Fruit fly (Drosophila melanogaster): Measurements from ENCODE around the gene CG31371.

The CG31371 gene

DNA sequence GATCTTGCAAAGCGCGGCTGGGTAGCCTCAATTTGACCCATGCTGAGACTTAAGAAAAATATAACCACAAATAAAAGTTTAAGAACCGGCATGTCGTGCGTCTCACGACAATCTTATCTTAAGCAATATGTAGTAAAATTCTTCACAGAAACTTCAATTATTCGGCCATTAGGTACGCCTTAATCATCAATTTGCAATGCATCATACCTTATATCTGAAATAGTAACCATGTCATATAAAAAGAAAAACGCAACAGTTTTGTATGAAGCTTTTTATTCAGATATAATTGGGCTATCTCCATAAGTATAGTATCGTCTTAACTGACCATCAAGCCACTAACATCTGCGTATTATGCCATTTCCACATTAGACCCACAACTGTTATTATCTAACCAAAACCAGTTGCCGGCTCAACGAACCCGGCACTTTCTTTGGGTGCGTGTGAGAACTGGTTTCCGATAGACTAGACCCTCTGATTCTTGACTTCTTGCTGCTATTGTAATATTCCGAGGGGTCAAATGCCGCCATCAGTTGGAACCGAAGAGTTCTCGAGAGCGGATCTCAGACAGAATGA is 11.0 kb upstream of the CG31371 start, which contains the start of the genes CG31524 and CG9698:
TSS of gene CG31524 (minus strand) at position 101 of the 573 bp plus-strand sequence.
TSS of gene CG9698 (plus strand) at position 523 of the 573 bp plus-strand sequence.
- TF ChIP-seq Hr78 (GFP tag; optimal IDR thresholded peaks at IDR 0.05) (peak in 1 of 2 experiments; percentile 44), cad (GFP tag; optimal IDR thresholded peaks at IDR 0.05) (no peak), sna (GFP tag; IDR thresholded peaks at IDR 0.05; ENCODE audit: partially characterized antibody) (no peak)

DNA sequence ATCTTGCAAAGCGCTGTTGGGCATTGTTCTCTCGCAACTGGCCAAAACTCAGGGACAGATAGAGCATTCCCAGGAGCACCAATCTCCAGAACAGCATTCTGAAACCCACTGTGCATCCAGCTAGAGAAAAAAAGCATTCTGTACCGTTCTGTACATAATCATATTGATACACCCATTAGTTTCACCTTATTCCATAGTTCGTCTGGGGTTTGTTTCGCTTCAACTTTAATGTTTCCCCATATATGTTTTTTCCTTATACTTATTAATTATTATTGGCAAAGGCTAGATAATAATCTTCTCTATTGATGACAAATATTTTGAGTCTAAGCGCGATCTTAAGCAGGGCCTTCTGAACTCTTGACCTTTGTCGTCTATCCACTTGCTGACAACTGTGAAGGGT is 8.8 kb upstream of the CG31371 start, which contains the start of gene PH4alphaNE2:
TSS of gene PH4alphaNE2 (minus strand) at position 101 of the 400 bp plus-strand sequence.
- TF ChIP-seq pho (GFP tag; optimal IDR thresholded peaks at IDR 0.05): no peak
- TF ChIP-seq CG10654 (GFP tag; optimal IDR thresholded peaks at IDR 0.05): no peak
- no peak for TF ChIP-seq Stat92E (GFP tag; optimal IDR thresholded peaks at IDR 0.05)

DNA sequence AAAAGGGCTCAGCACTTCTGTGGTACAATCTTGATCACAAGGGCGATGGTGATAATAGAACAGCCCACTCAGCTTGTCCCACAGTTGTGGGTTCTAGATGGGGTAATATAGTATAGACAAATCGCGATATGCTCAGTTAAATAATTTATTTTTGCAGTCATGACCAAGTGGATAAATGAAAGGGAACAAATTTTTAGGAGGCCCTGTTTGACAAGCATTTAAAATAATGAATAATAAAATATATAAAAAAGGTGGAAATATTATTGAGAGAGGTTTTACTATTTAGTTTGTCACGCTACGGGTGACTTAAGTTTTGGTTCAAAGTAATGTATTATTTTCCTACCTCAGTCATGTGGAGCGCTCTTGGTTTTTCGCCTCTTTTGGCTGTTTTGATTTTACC is 4.4 kb upstream of the CG31371 start, which contains the start of gene CG34041:
TSS of gene CG34041 (plus strand) at position 301 of the 400 bp plus-strand sequence.
- TF ChIP-seq Doc2 (GFP tag; IDR thresholded peaks at IDR 0.05): no peak
- no peak for TF ChIP-seq jumu (GFP tag; optimal IDR thresholded peaks at IDR 0.05)
- no peak for TF ChIP-seq danr (GFP tag; IDR thresholded peaks at IDR 0.05)
- TF ChIP-seq CG10462 (GFP tag; optimal IDR thresholded peaks at IDR 0.05): no peak
- no peak for TF ChIP-seq otp (GFP tag; IDR thresholded peaks at IDR 0.05)
- no peak for TF ChIP-seq Spps (tag; optimal IDR thresholded peaks at IDR 0.05)
- TF ChIP-seq eyg (GFP tag; optimal IDR thresholded peaks at IDR 0.05): no peak
- no peak for TF ChIP-seq pros (GFP tag; optimal IDR thresholded peaks at IDR 0.05)
- no peak for TF ChIP-seq CG7745 (tag; optimal IDR thresholded peaks at IDR 0.05)
- no peak for TF ChIP-seq CG6854 (GFP tag; optimal IDR thresholded peaks at IDR 0.05)
- no peak for TF ChIP-seq da (GFP tag; optimal IDR thresholded peaks at IDR 0.05)
- no peak for TF ChIP-seq sr (GFP tag; IDR thresholded peaks at IDR 0.05)
- no peak for TF ChIP-seq insv (GFP tag; optimal IDR thresholded peaks at IDR 0.05)
- TF ChIP-seq stc (GFP tag; IDR thresholded peaks at IDR 0.05): no peak
- no peak for TF ChIP-seq CG10959 (GFP tag; IDR thresholded peaks at IDR 0.05)

DNA sequence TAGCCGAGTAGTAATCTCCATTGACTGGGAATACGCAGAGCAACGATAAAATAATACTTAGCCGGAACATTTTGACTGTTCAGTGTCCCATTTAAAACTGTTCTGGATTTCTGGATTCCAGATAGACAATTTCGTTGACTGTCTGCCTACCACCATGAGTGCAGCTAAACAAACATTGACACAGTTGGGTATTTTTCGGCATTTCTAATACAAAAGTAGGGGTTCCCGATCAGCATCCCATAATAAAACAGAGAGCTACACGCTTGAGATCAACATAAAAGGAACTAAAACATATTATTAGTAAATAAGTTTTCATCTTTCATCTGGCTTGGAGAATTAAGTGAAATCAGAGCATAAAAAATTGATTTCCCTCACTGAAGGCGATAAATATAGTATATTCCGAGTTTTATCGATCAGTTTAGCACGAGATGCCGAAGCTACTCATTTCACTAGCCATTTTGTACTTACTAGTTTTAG is 2.3 kb upstream of the CG31371 start, which contains the start of the genes PH4alphaSG1 and CG15539:
TSS of gene PH4alphaSG1 (minus strand) at position 101 of the 477 bp plus-strand sequence.
TSS of gene CG15539 (plus strand) at position 427 of the 477 bp plus-strand sequence.
- TF ChIP-seq CG11723 (GFP tag; optimal IDR thresholded peaks at IDR 0.05) (no peak), MBD-R2 (GFP tag; IDR thresholded peaks at IDR 0.05) (no peak), CG7786 (GFP tag; optimal IDR thresholded peaks at IDR 0.05) (no peak), scrt (GFP tag; optimal IDR thresholded peaks at IDR 0.05) (no peak), HmgZ (tag; optimal IDR thresholded peaks at IDR 0.05) (no peak), Dll (GFP tag; IDR thresholded peaks at IDR 0.05; ENCODE audit: partially characterized antibody) (no peak)

DNA sequence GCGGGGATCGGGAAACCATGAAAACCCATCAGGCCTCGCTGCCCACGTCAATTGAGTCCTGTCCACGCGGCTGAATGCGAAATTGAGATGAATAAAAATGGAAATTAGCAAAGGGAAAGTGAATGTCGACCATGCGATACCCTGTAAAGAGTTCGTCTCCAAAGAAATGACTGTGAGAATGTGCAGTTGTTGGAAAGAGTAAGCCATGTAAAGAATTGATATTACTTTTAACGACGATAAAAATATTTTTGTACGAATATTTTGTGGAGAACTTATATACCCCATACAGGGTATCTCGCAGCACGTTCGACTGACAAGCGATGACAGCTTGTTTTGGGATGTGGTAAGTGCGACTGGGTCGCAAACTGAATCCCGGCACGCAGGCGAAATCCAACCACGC is 2.1 kb downstream of the CG31371 start:
- TF ChIP-seq Oli (tag; optimal IDR thresholded peaks at IDR 0.05): peak; percentile 30
- 0 out of 3 replicates have a peak, but pooled peaks have one; percentile 49 for TF ChIP-seq CG11695 (GFP tag; IDR thresholded peaks at IDR 0.05)
- no peak for TF ChIP-seq CG2202 (tag; optimal IDR thresholded peaks at IDR 0.05)
- no peak for TF ChIP-seq C15 (GFP tag; IDR thresholded peaks at IDR 0.05)
- no peak for TF ChIP-seq Abd-B (GFP tag; optimal IDR thresholded peaks at IDR 0.05)
- peak; percentile 40 for TF ChIP-seq Antp (GFP tag; optimal IDR thresholded peaks at IDR 0.05)
- peak; percentile 4 for TF ChIP-seq CG16815 (GFP tag; optimal IDR thresholded peaks at IDR 0.05)
- TF ChIP-seq yki (optimal IDR thresholded peaks at IDR 0.05): no peak
- TF ChIP-seq Bteb2 (GFP tag; optimal IDR thresholded peaks at IDR 0.05): peak; percentile 10
- no peak for TF ChIP-seq bowl (GFP tag; IDR thresholded peaks at IDR 0.05)
- peak; percentile 15 for TF ChIP-seq CG9609 (GFP tag; optimal IDR thresholded peaks at IDR 0.05)
- peak; percentile 28; the same call in 1 of the 3 replicates for TF ChIP-seq CG11456 (GFP tag; IDR thresholded peaks at IDR 0.05)
- TF ChIP-seq CG9215 (GFP tag; IDR thresholded peaks at IDR 0.05): peak; percentile 12; the same call in 1 of the 2 replicates
- TF ChIP-seq ttk (GFP tag; IDR thresholded peaks at IDR 0.05): peak; percentile 32; the same call in 1 of the 2 replicates
- no peak for TF ChIP-seq CG11085 (GFP tag; IDR thresholded peaks at IDR 0.05)
- TF ChIP-seq CG30431 (GFP tag; optimal IDR thresholded peaks at IDR 0.05): peak; percentile 41
- no peak for TF ChIP-seq cas (GFP tag; IDR thresholded peaks at IDR 0.05)
- peak; percentile 30; the same call in 1 of the 2 replicates for TF ChIP-seq Ada2b (GFP tag; IDR thresholded peaks at IDR 0.05)

All from whole organism, embryonic.